Fruit fly (Drosophila melanogaster) whole organism, embryonic: ENCODE data around the gene lilli.

ENCODE experiments used
- C15 ChIP-seq: fragments of 200-800 bp; sonication (Bioruptor generic); IDR thresholded peaks from 3 replicates; pipeline ENCODE4 v1.3.6; 2022; ENCODE audit warnings: missing biosample characterization, missing genetic modification characterization
- CG11398 ChIP-seq: fragments of 200-800 bp; sonication (Bioruptor generic); optimal IDR thresholded peaks from 2 replicates; lab custom pipeline; 2016; ENCODE audit warnings: missing biosample characterization, missing genetic modification characterization
- CG11696 ChIP-seq: fragments of 200-800 bp; sonication (Bioruptor generic); IDR thresholded peaks from 2 replicates; pipeline ENCODE4 v1.3.6; 2022; ENCODE audit warnings: missing biosample characterization, missing genetic modification characterization
- CG15514 ChIP-seq: fragments of 200-800 bp; sonication (Bioruptor generic); optimal IDR thresholded peaks from 3 replicates; lab custom pipeline; 2017; ENCODE audit warnings: missing biosample characterization, missing genetic modification characterization, mild to moderate bottlenecking, moderate library complexity, missing genetic modification reagents
- CG17186 ChIP-seq: fragments of 200-800 bp; sonication (Bioruptor generic); optimal IDR thresholded peaks from 3 replicates; lab custom pipeline; 2017; ENCODE audit warnings: missing biosample characterization, missing genetic modification reagents, missing genetic modification characterization
- CG17361 ChIP-seq: fragments of 200-800 bp; sonication (Bioruptor generic); IDR thresholded peaks from 3 replicates; pipeline ENCODE4 v1.3.6; 2022; ENCODE audit warnings: missing biosample characterization, missing genetic modification characterization
- CG17385 ChIP-seq: fragments of 200-800 bp; sonication (Bioruptor generic); optimal IDR thresholded peaks from 3 replicates; lab custom pipeline; 2018; ENCODE audit warnings: missing biosample characterization, mild to moderate bottlenecking, missing genetic modification characterization
- CG17802 ChIP-seq: fragments of 200-800 bp; sonication (Bioruptor generic); optimal IDR thresholded peaks from 2 replicates; lab custom pipeline; 2018; ENCODE audit warnings: missing biosample characterization, mild to moderate bottlenecking, missing genetic modification characterization, moderate library complexity
- CG18262 ChIP-seq: fragments of 200-800 bp; optimal IDR thresholded peaks from 3 replicates; lab custom pipeline; 2019; ENCODE audit warnings: missing biosample characterization, mild to moderate bottlenecking, missing genetic modification characterization, moderate library complexity
- CG2120 ChIP-seq: fragments of 200-800 bp; sonication (Bioruptor generic); optimal IDR thresholded peaks from 3 replicates; lab custom pipeline; 2016; ENCODE audit warnings: missing biosample characterization, missing genetic modification characterization
- CG2678 ChIP-seq: fragments of 200-800 bp; sonication (Bioruptor generic); optimal IDR thresholded peaks from 3 replicates; lab custom pipeline; 2019; ENCODE audit warnings: missing biosample characterization, mild to moderate bottlenecking, missing genetic modification characterization, moderate library complexity
- CG3281 ChIP-seq: fragments of 200-800 bp; sonication (Bioruptor generic); optimal IDR thresholded peaks from 3 replicates; lab custom pipeline; 2017; ENCODE audit warnings: missing biosample characterization, mild to moderate bottlenecking, missing genetic modification characterization
- CG4854 ChIP-seq: fragments of 200-800 bp; sonication (Bioruptor generic); optimal IDR thresholded peaks from 2 replicates; lab custom pipeline; 2016; ENCODE audit warnings: missing biosample characterization, missing genetic modification characterization, inconsistent platforms
- CG6854 ChIP-seq: fragments of 200-800 bp; sonication (Bioruptor generic); optimal IDR thresholded peaks from 3 replicates; lab custom pipeline; 2017; ENCODE audit warnings: missing biosample characterization, mild to moderate bottlenecking, missing genetic modification characterization
- CG8089 ChIP-seq: fragments of 200-800 bp; sonication (Bioruptor generic); optimal IDR thresholded peaks from 3 replicates; lab custom pipeline; 2016; ENCODE audit warnings: missing biosample characterization, missing genetic modification characterization
- CG8290 ChIP-seq, 3 experiments: fragments of 200-800 bp; sonication (Bioruptor generic); optimal IDR thresholded peaks; 2 replicates each; lab custom pipeline; 2016 to 2019; ENCODE audit warnings: missing biosample characterization in 3 of 3, missing genetic modification characterization in 3 of 3, mild to moderate bottlenecking in 2 of 3, moderate library complexity in 1 of 3
- CG9609 ChIP-seq: fragments of 200-800 bp; sonication (Bioruptor generic); optimal IDR thresholded peaks from 3 replicates; lab custom pipeline; 2016; ENCODE audit warnings: missing biosample characterization, missing genetic modification characterization
- CG9817 ChIP-seq: fragments of 200-800 bp; sonication (Bioruptor generic); optimal IDR thresholded peaks from 2 replicates; lab custom pipeline; 2018; ENCODE audit warnings: missing biosample characterization, mild to moderate bottlenecking, missing genetic modification characterization, moderate library complexity
- CHES-1-like ChIP-seq: fragments of 200-800 bp; sonication (Bioruptor generic); optimal IDR thresholded peaks from 2 replicates; lab custom pipeline; 2016; ENCODE audit warnings: missing biosample characterization, missing genetic modification characterization
- CoRest ChIP-seq: fragments of 200-800 bp; sonication (Bioruptor generic); optimal IDR thresholded peaks from 3 replicates; lab custom pipeline; 2018; ENCODE audit warnings: missing biosample characterization, mild to moderate bottlenecking, missing genetic modification characterization, moderate library complexity
- Deaf1 ChIP-seq: fragments of 200-800 bp; optimal IDR thresholded peaks from 3 replicates; lab custom pipeline; 2019; ENCODE audit warnings: missing biosample characterization, mild to moderate bottlenecking, missing genetic modification characterization, moderate library complexity
- Dll ChIP-seq: fragments of 200-800 bp; sonication (Bioruptor generic); IDR thresholded peaks from 4 replicates; pipeline ENCODE4 v1.3.6; 2022; ENCODE audit warnings: missing biosample characterization, missing genetic modification characterization; ENCODE audit not compliant: partially characterized antibody
- Dp ChIP-seq: fragments of 200-800 bp; sonication (Bioruptor generic); optimal IDR thresholded peaks from 2 replicates; lab custom pipeline; 2018; ENCODE audit warnings: missing biosample characterization, mild to moderate bottlenecking, missing genetic modification characterization, moderate library complexity
- Drgx ChIP-seq: fragments of 200-800 bp; sonication (Bioruptor generic); IDR thresholded peaks from 2 replicates; pipeline ENCODE4 v1.3.6; 2022; ENCODE audit warnings: missing biosample characterization, missing genetic modification characterization
- Hand ChIP-seq: fragments of 200-800 bp; sonication (Bioruptor generic); optimal IDR thresholded peaks from 2 replicates; lab custom pipeline; 2017; ENCODE audit warnings: mild to moderate bottlenecking, missing biosample characterization, missing genetic modification reagents, missing genetic modification characterization
- Hr39 ChIP-seq: fragments of >200 bp; optimal IDR thresholded peaks from 2 replicates; lab custom pipeline; 2017
- Hsf ChIP-seq: fragments of 200-800 bp; sonication (Bioruptor generic); optimal IDR thresholded peaks from 3 replicates; lab custom pipeline; 2016; ENCODE audit warnings: missing biosample characterization, missing genetic modification characterization
- Jarid2 ChIP-seq: fragments of 200-800 bp; sonication (Bioruptor generic); optimal IDR thresholded peaks from 3 replicates; lab custom pipeline; 2017; ENCODE audit warnings: mild to moderate bottlenecking, missing biosample characterization, missing genetic modification reagents, missing genetic modification characterization
- NK7.1 ChIP-seq: fragments of 200-800 bp; sonication (Bioruptor generic); optimal IDR thresholded peaks from 3 replicates; lab custom pipeline; 2016; ENCODE audit warnings: missing biosample characterization, missing genetic modification characterization
- Xrp1 ChIP-seq: fragments of 200-800 bp; sonication (Bioruptor generic); IDR thresholded peaks from 2 replicates; pipeline ENCODE4 v1.3.6; 2022; ENCODE audit warnings: missing biosample characterization, missing genetic modification characterization
- ara ChIP-seq: fragments of 200-800 bp; sonication (Bioruptor generic); IDR thresholded peaks from 2 replicates; pipeline ENCODE4 v1.3.6; 2022; ENCODE audit warnings: missing biosample characterization, missing genetic modification characterization
- bigmax ChIP-seq: fragments of 200-800 bp; sonication (Bioruptor generic); optimal IDR thresholded peaks from 2 replicates; lab custom pipeline; 2018; ENCODE audit warnings: missing biosample characterization, mild to moderate bottlenecking, missing genetic modification characterization
- br ChIP-seq: fragments of >200 bp; optimal IDR thresholded peaks from 2 replicates; lab custom pipeline; 2017
- crc ChIP-seq: fragments of 200-800 bp; sonication (Bioruptor generic); optimal IDR thresholded peaks from 2 replicates; lab custom pipeline; 2016; ENCODE audit warnings: missing biosample characterization, missing genetic modification characterization
- da ChIP-seq: fragments of 200-800 bp; sonication (Bioruptor generic); optimal IDR thresholded peaks from 2 replicates; lab custom pipeline; 2016; ENCODE audit warnings: missing biosample characterization, missing genetic modification characterization
- disco-r ChIP-seq: fragments of 200-800 bp; sonication (Bioruptor generic); optimal IDR thresholded peaks from 2 replicates; lab custom pipeline; 2016; ENCODE audit warnings: missing biosample characterization, missing genetic modification characterization
- esg ChIP-seq: fragments of 200-800 bp; sonication (Bioruptor generic); conservative IDR thresholded peaks from 2 replicates; pipeline ENCODE4 v1.3.6; 2022; ENCODE audit warnings: missing biosample characterization, missing genetic modification characterization
- eve ChIP-seq, 2 experiments: fragments of >200 bp; optimal IDR thresholded peaks; 2 replicates each; lab custom pipeline; 2017; ENCODE audit warnings: missing biosample characterization in 2 of 2, missing genetic modification characterization in 2 of 2
- fd64A ChIP-seq: fragments of 200-800 bp; sonication (Bioruptor generic); optimal IDR thresholded peaks from 3 replicates; lab custom pipeline; 2018; ENCODE audit warnings: missing biosample characterization, mild to moderate bottlenecking, missing genetic modification characterization
- gsb ChIP-seq: fragments of 200-800 bp; sonication (Bioruptor generic); IDR thresholded peaks from 2 replicates; pipeline ENCODE4 v1.3.6; 2022; ENCODE audit warnings: missing biosample characterization, missing genetic modification characterization
- hbn ChIP-seq: fragments of 200-800 bp; sonication (Bioruptor generic); IDR thresholded peaks from 2 replicates; pipeline ENCODE4 v1.3.6; 2022; ENCODE audit warnings: missing biosample characterization, missing genetic modification characterization; ENCODE audit not compliant: partially characterized antibody
- kay ChIP-seq: fragments of 200-800 bp; sonication (Bioruptor generic); optimal IDR thresholded peaks from 2 replicates; lab custom pipeline; 2016; ENCODE audit warnings: missing biosample characterization, missing genetic modification characterization
- lmd ChIP-seq: fragments of 200-800 bp; sonication (Bioruptor generic); IDR thresholded peaks from 2 replicates; pipeline ENCODE4 v1.3.6; 2022; ENCODE audit warnings: missing biosample characterization, missing genetic modification characterization
- nau ChIP-seq: fragments of 200-800 bp; sonication (Bioruptor generic); optimal IDR thresholded peaks from 3 replicates; lab custom pipeline; 2017; ENCODE audit warnings: missing biosample characterization, mild to moderate bottlenecking, missing genetic modification characterization, missing genetic modification reagents
- odd ChIP-seq: fragments of 200-800 bp; sonication (Bioruptor generic); optimal IDR thresholded peaks from 2 replicates; lab custom pipeline; 2017; ENCODE audit warnings: missing biosample characterization, mild to moderate bottlenecking, missing genetic modification characterization
- prd ChIP-seq, 3 experiments: fragments of >200 bp in 2 of 3; fragments of 200-800 bp in 1 of 3; sonication (Bioruptor generic) in 1 of 3; optimal IDR thresholded peaks in 2 of 3; IDR thresholded peaks in 1 of 3; 2 replicates in 2 of 3; 3 replicates in 1 of 3; pipeline versions ENCODE4 v1.3.6 to Lab custom; 2017 to 2022; ENCODE audit warnings: missing biosample characterization in 1 of 3, missing genetic modification characterization in 1 of 3
- shn ChIP-seq: fragments of 200-800 bp; sonication (Bioruptor generic); optimal IDR thresholded peaks from 3 replicates; lab custom pipeline; 2016; ENCODE audit warnings: missing biosample characterization, missing genetic modification characterization
- sim ChIP-seq: fragments of 200-800 bp; sonication (Bioruptor generic); IDR thresholded peaks from 2 replicates; pipeline ENCODE4 v1.3.6; 2022; ENCODE audit warnings: missing biosample characterization, missing genetic modification characterization
- sqz ChIP-seq: fragments of 200-800 bp; sonication (Bioruptor generic); optimal IDR thresholded peaks from 3 replicates; lab custom pipeline; 2018; ENCODE audit warnings: missing biosample characterization, mild to moderate bottlenecking, missing genetic modification characterization
- tgo ChIP-seq: fragments of 200-800 bp; sonication (Bioruptor generic); IDR thresholded peaks from 3 replicates; pipeline ENCODE4 v1.3.6; 2022; ENCODE audit warnings: missing biosample characterization, missing genetic modification characterization
- z ChIP-seq: fragments of 200-800 bp; sonication (Bioruptor generic); IDR thresholded peaks from 3 replicates; pipeline ENCODE4 v1.3.6; 2022; ENCODE audit warnings: missing biosample characterization, missing genetic modification characterization

The lilli gene

dm6 chr2L:3003399-3003798, 117.7 kb downstream of the lilli start (continued):
- no peak for TF ChIP-seq da (GFP tag; lab: Kevin White, UChicago)
- no peak for TF ChIP-seq CG4854 (GFP tag; lab: Kevin White, UChicago)
- peak; percentile 54 for TF ChIP-seq CoRest (tag; lab: Kevin White, UChicago)
- TF ChIP-seq CG17186 (GFP tag; lab: Kevin White, UChicago): peak; percentile 2
- no peak for TF ChIP-seq z (GFP tag; lab: Robert Waterston, UW)
- no peak for TF ChIP-seq Hsf
- no peak for TF ChIP-seq CG9609 (GFP tag; lab: Kevin White, UChicago)
- TF ChIP-seq C15: no peak
- TF ChIP-seq disco-r (GFP tag; lab: Kevin White, UChicago): no peak
- no peak; the same call in 2 of the 3 replicates for TF ChIP-seq tgo (GFP tag; lab: Robert Waterston, UW)
- TF ChIP-seq odd (GFP tag; lab: Kevin White, UChicago): peak; percentile 51
- no peak for TF ChIP-seq Dll
- no peak for TF ChIP-seq Dp (GFP tag; lab: Kevin White, UChicago)
- TF ChIP-seq fd64A (GFP tag; lab: Kevin White, UChicago): peak; percentile 52
- no peak for TF ChIP-seq CG17802 (tag; lab: Kevin White, UChicago)
- peak; percentile 59 for TF ChIP-seq CG17385 (GFP tag; lab: Kevin White, UChicago)
- no peak for TF ChIP-seq CHES-1-like (GFP tag; lab: Kevin White, UChicago)
- TF ChIP-seq CG9817 (tag; lab: Kevin White, UChicago): peak; percentile 10
- TF ChIP-seq CG8290 (GFP tag; optimal IDR thresholded peaks at IDR 0.05; lab: Kevin White, UChicago): no peak
- peak in 1 of 2 experiments; percentile 61 for TF ChIP-seq CG8290 (tag; optimal IDR thresholded peaks at IDR 0.05; lab: Kevin White, UChicago)
- no peak for TF ChIP-seq CG11398 (GFP tag; lab: Kevin White, UChicago)
- TF ChIP-seq lmd (GFP tag; lab: Robert Waterston, UW): peak; percentile 54
- no peak for TF ChIP-seq Deaf1 (tag; lab: Kevin White, UChicago)
- peak; percentile 76 for TF ChIP-seq Drgx
- no peak for TF ChIP-seq eve (GFP tag; optimal IDR thresholded peaks at IDR 0.05; lab: Kevin White, UChicago)
- peak; percentile 46; the same call in 1 of the 2 replicates for TF ChIP-seq ara (GFP tag; lab: Robert Waterston, UW)
- peak; percentile 40; the same call in 1 of the 2 replicates for TF ChIP-seq Xrp1 (GFP tag; lab: Robert Waterston, UW)
- no peak for TF ChIP-seq bigmax
- no peak for TF ChIP-seq sim
- no peak for TF ChIP-seq NK7.1 (GFP tag; lab: Kevin White, UChicago)
- no peak for TF ChIP-seq prd (optimal IDR thresholded peaks at IDR 0.05; lab: Kevin White, UChicago)
- TF ChIP-seq prd (GFP tag; IDR thresholded peaks at IDR 0.05; lab: Robert Waterston, UW): peak; percentile 47; the same call in 2 of the 3 replicates
- no peak for TF ChIP-seq Hr39 (lab: Kevin White, UChicago)
- TF ChIP-seq Hand (GFP tag; lab: Kevin White, UChicago): no peak
- no peak for TF ChIP-seq CG3281 (GFP tag; lab: Kevin White, UChicago)
- TF ChIP-seq CG6854: no peak
- TF ChIP-seq CG11696 (GFP tag; lab: Robert Waterston, UW): no peak
- peak; percentile 78 for TF ChIP-seq CG2678
- no peak for TF ChIP-seq CG8089
- peak; percentile 63 for TF ChIP-seq CG18262
- TF ChIP-seq CG17361: peak; percentile 67; the same call in 2 of the 3 replicates
- no peak for TF ChIP-seq br (lab: Kevin White, UChicago)
- TF ChIP-seq gsb (GFP tag; lab: Robert Waterston, UW): no peak
- TF ChIP-seq CG15514: no peak
- no peak for TF ChIP-seq hbn (GFP tag; lab: Robert Waterston, UW)
- no peak for TF ChIP-seq Jarid2
- TF ChIP-seq kay: no peak
- TF ChIP-seq esg (GFP tag; lab: Robert Waterston, UW): peak; percentile 41; the same call in 1 of the 2 replicates
- TF ChIP-seq sqz: peak; percentile 61
- TF ChIP-seq nau: peak; percentile 54
- no peak for TF ChIP-seq CG2120
- no peak for TF ChIP-seq shn (GFP tag; lab: Kevin White, UChicago)
- TF ChIP-seq crc (GFP tag; lab: Kevin White, UChicago): no peak
